Worm (Caenorhabditis elegans) whole organism, L4 larva: ENCODE measurements around the gene flh-2.
A peak's percentile ranks its signal among the peaks of the same experiment; 100 is the strongest.

Source experiments
- F37D6.2 ChIP-seq: sonication (generic microtip); optimal IDR thresholded peaks from 2 replicates; lab custom pipeline; 2016; ENCODE audit warnings: mild to moderate bottlenecking, missing genetic modification characterization, missing compliant biosample characterization
- F44E2.7 ChIP-seq: fragments of 200-800 bp; sonication (Bioruptor generic); IDR thresholded peaks from 2 replicates; pipeline ENCODE4 v2.1.2; 2022; ENCODE audit warnings: missing genetic modification characterization, missing compliant biosample characterization
- Y48G9A.11 ChIP-seq: fragments of 200-800 bp; sonication (Bioruptor generic); IDR thresholded peaks from 2 replicates; pipeline ENCODE4 v1.3.6; 2022; ENCODE audit warnings: missing genetic modification reagents, missing genetic modification characterization, missing compliant biosample characterization
- Y5F2A.4 ChIP-seq: fragments of 200-800 bp; sonication (Bioruptor generic); optimal IDR thresholded peaks from 2 replicates; lab custom pipeline; 2018; ENCODE audit warnings: mild to moderate bottlenecking, missing genetic modification characterization, missing compliant biosample characterization
- Y75B8A.6 ChIP-seq: fragments of 200-800 bp; sonication (Bioruptor generic); IDR thresholded peaks from 2 replicates; pipeline ENCODE4 v1.3.6; 2022; ENCODE audit warnings: missing genetic modification reagents, missing genetic modification characterization, missing compliant biosample characterization
- ceh-28 ChIP-seq: fragments of 150-350 bp; optimal IDR thresholded peaks from 2 replicates; lab custom pipeline; 2014; ENCODE audit warnings: missing biosample characterization, missing genetic modification reagents, missing genetic modification characterization
- cey-2 ChIP-seq: sonication (generic microtip); optimal IDR thresholded peaks from 3 replicates; lab custom pipeline; 2017; ENCODE audit warnings: missing genetic modification characterization, mild to moderate bottlenecking, missing compliant biosample characterization, antibody characterized with exemption, borderline replicate concordance; ENCODE audit not compliant: insufficient read depth
- ctbp-1 ChIP-seq: fragments of 200-800 bp; sonication (Bioruptor generic); IDR thresholded peaks from 2 replicates; pipeline ENCODE4 v1.3.6; 2022; ENCODE audit warnings: missing genetic modification reagents, missing genetic modification characterization, missing compliant biosample characterization
- dmd-6 ChIP-seq: fragments of 200-800 bp; sonication (Bioruptor generic); IDR thresholded peaks from 2 replicates; pipeline ENCODE4 v1.3.6; 2022; ENCODE audit warnings: missing genetic modification reagents, missing genetic modification characterization, missing compliant biosample characterization
- dmd-9 ChIP-seq: fragments of 200-800 bp; sonication (Bioruptor generic); IDR thresholded peaks from 2 replicates; pipeline ENCODE4 v1.3.6; 2022; ENCODE audit warnings: missing genetic modification reagents, missing genetic modification characterization, missing compliant biosample characterization
- dpl-1 ChIP-seq: fragments of 150-350 bp; optimal IDR thresholded peaks from 2 replicates; lab custom pipeline; 2014; ENCODE audit warnings: missing biosample characterization, missing genetic modification reagents, missing genetic modification characterization
- dve-1 ChIP-seq: sonication (generic microtip); optimal IDR thresholded peaks from 2 replicates; lab custom pipeline; 2017; ENCODE audit warnings: antibody characterized with exemption, mild to moderate bottlenecking, missing genetic modification characterization, missing compliant biosample characterization; ENCODE audit not compliant: insufficient read depth
- egl-27 ChIP-seq: sonication (generic microtip); optimal IDR thresholded peaks from 3 replicates; lab custom pipeline; 2017; ENCODE audit warnings: missing biosample characterization, missing genetic modification reagents, missing genetic modification characterization
- hif-1 ChIP-seq, 2 experiments: sonication (generic microtip); optimal IDR thresholded peaks; 2 replicates each; lab custom pipeline; 2016 to 2017; ENCODE audit warnings: missing compliant biosample characterization in 2 of 2, missing genetic modification characterization in 2 of 2, missing genetic modification reagents in 2 of 2, missing genotype in 2 of 2, mild to moderate bottlenecking in 1 of 2
- hlh-11 ChIP-seq: fragments of 200-800 bp; sonication (Bioruptor generic); optimal IDR thresholded peaks from 2 replicates; lab custom pipeline; 2018; ENCODE audit warnings: mild to moderate bottlenecking, missing genetic modification characterization, missing compliant biosample characterization
- lin-1 ChIP-seq: fragments of 200-800 bp; sonication (Bioruptor generic); IDR thresholded peaks from 2 replicates; pipeline ENCODE4 v1.3.6; 2022; ENCODE audit warnings: missing genetic modification reagents, missing genetic modification characterization, missing compliant biosample characterization
- lsy-2 ChIP-seq, 2 experiments: fragments of 150-350 bp in 1 of 2; sonication (generic microtip) in 1 of 2; optimal IDR thresholded peaks; 2 replicates each; lab custom pipeline; 2014 to 2017; ENCODE audit warnings: missing biosample characterization in 2 of 2, missing genetic modification characterization in 2 of 2
- mes-2 ChIP-seq: sonication (generic microtip); optimal IDR thresholded peaks from 2 replicates; lab custom pipeline; 2016; ENCODE audit warnings: missing genotype, mild to moderate bottlenecking, missing genetic modification characterization, missing compliant biosample characterization; ENCODE audit not compliant: poor library complexity, severe bottlenecking
- nhr-25 ChIP-seq: sonication (generic microtip); optimal IDR thresholded peaks from 2 replicates; lab custom pipeline; 2017; ENCODE audit warnings: missing genetic modification characterization, mild to moderate bottlenecking, missing compliant biosample characterization, antibody characterized with exemption, moderate library complexity, borderline replicate concordance; ENCODE audit not compliant: insufficient read depth
- nhr-28 ChIP-seq: fragments of 150-350 bp; optimal IDR thresholded peaks from 2 replicates; lab custom pipeline; 2014; ENCODE audit warnings: missing biosample characterization, missing genetic modification characterization
- nhr-48 ChIP-seq: sonication (generic microtip); optimal IDR thresholded peaks from 2 replicates; lab custom pipeline; 2016; ENCODE audit warnings: mild to moderate bottlenecking, missing genetic modification characterization, missing compliant biosample characterization
- rbr-2 ChIP-seq: sonication (generic microtip); optimal IDR thresholded peaks from 2 replicates; lab custom pipeline; 2016; ENCODE audit warnings: missing genotype, missing genetic modification characterization, missing compliant biosample characterization
- saeg-2 ChIP-seq: fragments of 200-800 bp; sonication (Bioruptor generic); IDR thresholded peaks from 2 replicates; pipeline ENCODE4 v1.3.6; 2022; ENCODE audit warnings: missing genetic modification reagents, missing genetic modification characterization, missing compliant biosample characterization
- skn-1 ChIP-seq: fragments of 150-350 bp; optimal IDR thresholded peaks from 2 replicates; lab custom pipeline; 2014; ENCODE audit warnings: missing biosample characterization, missing genetic modification characterization
- tag-97 ChIP-seq: fragments of 200-800 bp; sonication (Bioruptor generic); IDR thresholded peaks from 2 replicates; pipeline ENCODE4 v1.3.6; 2022; ENCODE audit warnings: missing genetic modification characterization, missing compliant biosample characterization
- tra-1 ChIP-seq: fragments of 200-800 bp; sonication (Bioruptor generic); IDR thresholded peaks from 2 replicates; pipeline ENCODE4 v1.3.6; 2022; ENCODE audit warnings: missing genetic modification reagents, missing genetic modification characterization, missing compliant biosample characterization
- unc-130 ChIP-seq: sonication (generic microtip); optimal IDR thresholded peaks from 2 replicates; lab custom pipeline; 2016; ENCODE audit warnings: missing genetic modification reagents, missing genetic modification characterization, missing compliant biosample characterization
- unc-62 ChIP-seq, 3 experiments: fragments of 150-350 bp in 1 of 3; sonication (generic microtip); optimal IDR thresholded peaks in 2 of 3; peaks in 1 of 3; 1 replicate in 1 of 3; 2 replicates in 2 of 3; lab custom pipeline; 2014 to 2017; ENCODE audit warnings: missing biosample characterization in 3 of 3, missing genetic modification characterization in 3 of 3, missing genetic modification reagents in 3 of 3, missing genotype in 1 of 3
- zag-1 ChIP-seq: fragments of 150-350 bp; optimal IDR thresholded peaks from 2 replicates; lab custom pipeline; 2014; ENCODE audit warnings: missing biosample characterization, missing genetic modification characterization

flh-2 gene

DNA sequence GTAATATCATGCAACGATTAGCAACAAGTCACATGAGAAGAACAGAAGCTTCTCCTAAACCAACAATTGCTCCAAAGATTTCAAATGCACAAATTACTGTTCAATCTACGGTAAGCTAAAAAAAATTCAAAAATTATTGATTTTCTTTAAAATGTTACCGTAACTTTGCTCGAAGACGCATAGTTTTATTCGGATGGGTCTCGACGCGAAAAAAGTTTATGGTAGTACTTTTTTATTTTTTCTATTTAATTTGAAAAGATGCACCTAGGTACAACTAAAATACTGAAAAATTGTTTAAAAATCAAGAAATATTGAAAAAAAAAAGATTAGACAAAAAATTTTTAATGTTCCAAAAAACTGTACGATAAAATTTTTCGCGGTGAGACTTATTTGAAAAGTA is 35.7 kb downstream of the flh-2 start:
- no peak for TF ChIP-seq tra-1 (GFP tag; lab: Robert Waterston, UW)
- peak in 1 of 2 experiments; percentile 4 for TF ChIP-seq lsy-2 (tag; optimal IDR thresholded peaks at IDR 0.05; lab: Kevin White, UChicago)

DNA sequence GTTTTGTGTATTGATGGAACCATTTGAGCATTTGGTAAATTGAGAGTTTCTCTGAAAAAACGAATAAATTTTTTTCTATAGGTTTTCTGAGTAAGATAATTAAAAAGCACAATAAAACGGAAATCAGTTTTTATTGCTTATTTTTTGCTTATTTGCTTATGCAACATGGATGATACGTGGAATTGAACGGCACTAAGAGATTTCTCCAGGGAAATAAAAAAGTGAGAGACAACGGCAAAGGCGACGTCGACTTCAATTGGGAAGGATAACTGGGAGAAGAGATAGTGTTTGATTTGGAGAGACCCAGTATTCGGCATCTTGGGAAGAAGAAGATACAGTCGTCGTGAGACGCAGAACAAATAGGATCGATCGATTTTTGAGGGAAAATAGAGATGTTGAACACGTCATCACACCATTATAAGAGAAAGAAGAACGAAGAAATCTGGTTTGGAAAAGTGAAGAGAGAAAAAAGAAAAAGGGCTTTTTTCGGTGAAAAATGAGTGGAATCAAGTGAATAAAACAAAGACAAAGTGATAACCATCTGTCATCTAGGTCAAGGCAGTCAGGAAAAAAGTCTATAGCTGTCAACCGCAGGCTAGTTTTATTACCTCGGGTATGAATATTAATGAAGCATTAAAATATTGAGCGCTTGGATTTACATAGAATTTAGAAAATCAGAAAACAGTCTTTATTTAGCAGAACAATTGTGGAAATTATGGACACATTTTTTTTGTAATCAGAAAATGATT is 46.4 kb downstream of the flh-2 start, which contains the start of gene tmem-131:
TSS of gene tmem-131 (minus strand) at position 51 of the 749 bp plus-strand sequence.
- TF ChIP-seq dve-1 (tag; lab: Kevin White, UChicago), result peak; percentile 11
- peak in 1 of 2 experiments; percentile 16 for TF ChIP-seq lsy-2 (tag; optimal IDR thresholded peaks at IDR 0.05; lab: Kevin White, UChicago)
- TF ChIP-seq Y5F2A.4 (GFP tag; lab: Kevin White, UChicago), result no peak
- TF ChIP-seq unc-62 (GFP tag; optimal IDR thresholded peaks at IDR 0.05 in 1 of 2; lab: Kevin White, UChicago), result peak in 1 of 2 experiments; percentile 90
- no peak for TF ChIP-seq unc-62 (tag; optimal IDR thresholded peaks at IDR 0.05; lab: Kevin White, UChicago)
- peak; percentile 63 for TF ChIP-seq nhr-25 (tag; lab: Kevin White, UChicago)
- TF ChIP-seq zag-1 (tag; lab: Kevin White, UChicago), result no peak
- TF ChIP-seq ceh-28 (tag; lab: Kevin White, UChicago), result peak; percentile 26
- no peak for TF ChIP-seq ctbp-1 (GFP tag; lab: Robert Waterston, UW)
- TF ChIP-seq Y48G9A.11 (GFP tag; lab: Robert Waterston, UW), result no peak
- TF ChIP-seq nhr-28, result peak; percentile 53
- no peak for TF ChIP-seq dmd-6 (GFP tag; lab: Robert Waterston, UW)
- peak; percentile 11 for TF ChIP-seq nhr-48 (tag; lab: Kevin White, UChicago)
- peak; percentile 9 for TF ChIP-seq dpl-1 (GFP tag; lab: Kevin White, UChicago)
- TF ChIP-seq saeg-2 (GFP tag; lab: Robert Waterston, UW), result no peak
- TF ChIP-seq hlh-11 (tag; lab: Kevin White, UChicago), result peak; percentile 60

DNA sequence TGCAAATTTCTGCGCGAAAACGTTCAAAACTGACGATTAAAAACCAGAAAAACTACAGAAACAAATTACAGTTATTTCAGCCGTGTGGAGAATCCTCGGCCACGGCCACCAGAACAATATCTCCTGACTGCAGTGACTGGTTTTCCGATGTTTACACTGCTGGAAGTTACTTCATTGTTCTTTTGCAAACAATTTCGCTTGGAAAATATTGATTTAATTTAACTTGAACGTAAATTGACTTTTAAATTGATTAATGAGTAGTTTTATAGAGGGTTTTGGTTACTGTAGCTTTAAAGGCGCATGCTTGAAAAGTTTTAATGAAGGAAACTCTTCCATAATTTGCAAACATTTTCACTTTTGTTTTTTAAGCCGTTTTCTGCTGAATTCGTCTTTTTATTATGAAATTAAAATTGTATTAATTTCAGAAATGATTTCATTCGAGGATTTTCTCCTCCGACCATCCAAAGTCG is 47.1 kb downstream of the flh-2 start, which contains the start of gene smcr-8:
TSS of gene smcr-8 (plus strand) at position 420 of the 470 bp plus-strand sequence.
- no peak for TF ChIP-seq ceh-28 (tag; lab: Kevin White, UChicago)
- TF ChIP-seq cey-2 (tag; lab: Kevin White, UChicago), result no peak
- no peak for TF ChIP-seq egl-27
- TF ChIP-seq dmd-9 (GFP tag; lab: Robert Waterston, UW), result no peak
- no peak for TF ChIP-seq dmd-6 (GFP tag; lab: Robert Waterston, UW)
- 0 out of 2 replicates have a peak, but pooled peaks have one; percentile 30 for TF ChIP-seq tra-1 (GFP tag; lab: Robert Waterston, UW)
- TF ChIP-seq nhr-25 (tag; lab: Kevin White, UChicago), result no peak
- no peak for TF ChIP-seq lin-1 (GFP tag; lab: Robert Waterston, UW)
- no peak for TF ChIP-seq tag-97 (GFP tag; lab: Robert Waterston, UW)
- TF ChIP-seq hif-1 (tag; optimal IDR thresholded peaks at IDR 0.05; lab: Kevin White, UChicago), result peak in 1 of 2 experiments; percentile 44
- TF ChIP-seq lsy-2 (tag; optimal IDR thresholded peaks at IDR 0.05; lab: Kevin White, UChicago), result peak in 1 of 2 experiments; percentile 2
- 0 out of 2 replicates have a peak, but pooled peaks have one; percentile 30 for TF ChIP-seq Y48G9A.11 (GFP tag; lab: Robert Waterston, UW)
- TF ChIP-seq mes-2 (tag; lab: Kevin White, UChicago), result peak; percentile 74
- TF ChIP-seq skn-1 (tag; lab: Kevin White, UChicago), result no peak
- TF ChIP-seq dpl-1 (GFP tag; lab: Kevin White, UChicago), result peak; percentile 4
- no peak for TF ChIP-seq F37D6.2 (tag; lab: Kevin White, UChicago)
- peak; percentile 88 for TF ChIP-seq unc-130 (GFP tag; lab: Kevin White, UChicago)
- TF ChIP-seq F44E2.7 (GFP tag; lab: Robert Waterston, UW), result no peak
- no peak for TF ChIP-seq rbr-2 (tag; lab: Kevin White, UChicago)
- no peak for TF ChIP-seq zag-1 (tag; lab: Kevin White, UChicago)
- TF ChIP-seq Y75B8A.6, result no peak
